Worm (Caenorhabditis elegans) whole organism, L4 larva: ENCODE data around the gene acc-1.

Experiments used
- dmd-9 ChIP-seq: fragments of 200-800 bp; sonication (Bioruptor generic); IDR thresholded peaks from 2 replicates; pipeline ENCODE4 v1.3.6; 2022; ENCODE audit warnings: missing genetic modification reagents, missing genetic modification characterization, missing compliant biosample characterization
- mdl-1 ChIP-seq, 2 experiments: fragments of 150-350 bp in 1 of 2; sonication (generic microtip) in 1 of 2; optimal IDR thresholded peaks; 2 replicates each; lab custom pipeline; 2014 to 2017; ENCODE audit warnings: missing biosample characterization in 2 of 2, missing genetic modification characterization in 2 of 2
- mep-1 ChIP-seq: fragments of 150-350 bp; sonication (generic microtip); optimal IDR thresholded peaks from 3 replicates; lab custom pipeline; 2014; ENCODE audit warnings: missing biosample characterization, missing genetic modification characterization
- nhr-77 ChIP-seq: fragments of 150-350 bp; optimal IDR thresholded peaks from 2 replicates; lab custom pipeline; 2014; ENCODE audit warnings: missing biosample characterization, missing genetic modification characterization
- pha-4 ChIP-seq, 2 experiments: fragments of 150-350 bp in 1 of 2; fragments of 200-800 bp in 1 of 2; sonication (Bioruptor generic) in 1 of 2; IDR thresholded peaks in 1 of 2; optimal IDR thresholded peaks in 1 of 2; 2 replicates each; pipeline versions ENCODE4 v1.3.6 to Lab custom; 2014 to 2022; ENCODE audit warnings: missing genetic modification characterization in 2 of 2, missing genetic modification reagents in 2 of 2, missing biosample characterization in 1 of 2, missing compliant biosample characterization in 1 of 2

DNA sequence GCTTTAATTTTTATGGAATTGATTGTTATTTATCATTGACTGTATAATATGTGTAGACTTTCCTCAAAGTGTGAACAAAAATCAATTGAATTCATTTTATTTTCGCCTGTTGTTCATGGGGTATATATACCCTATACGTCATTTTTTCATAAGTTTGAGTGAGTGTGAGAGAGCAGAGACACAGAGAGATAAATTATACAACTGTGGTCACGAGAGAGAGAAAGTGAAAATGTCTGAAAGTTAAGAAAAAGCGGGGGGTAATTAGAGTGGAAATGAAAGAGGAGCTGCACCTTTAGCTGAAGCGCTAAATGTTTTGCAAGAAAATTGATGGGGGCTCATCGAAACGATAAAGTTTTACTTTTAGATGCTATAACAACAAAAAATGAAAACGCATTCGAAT lies 32.0 kb upstream of the acc-1 start:
- peak; percentile 21 for TF ChIP-seq nhr-77 (tag; lab: Kevin White, UChicago)
- no peak for TF ChIP-seq dmd-9 (GFP tag; lab: Robert Waterston, UW)
- TF ChIP-seq mdl-1 (tag; optimal IDR thresholded peaks at IDR 0.05; lab: Kevin White, UChicago), result peak in 1 of 2 experiments; percentile 25
- no peak for TF ChIP-seq pha-4 (GFP tag; IDR thresholded peaks at IDR 0.05; lab: Robert Waterston, UW)
- TF ChIP-seq pha-4 (tag; optimal IDR thresholded peaks at IDR 0.05; lab: Kevin White, UChicago), result no peak
- peak; percentile 20 for TF ChIP-seq mep-1 (tag; lab: Kevin White, UChicago)
